Worm (Caenorhabditis elegans) whole organism, mixed stage, embryonic: ENCODE results near the gene F10E9.10.

ENCODE experiments used
- ces-1 ChIP-seq: fragments of 150-350 bp; optimal IDR thresholded peaks from 2 replicates; lab custom pipeline; 2014; ENCODE audit warnings: missing biosample characterization, missing genetic modification reagents, missing genetic modification characterization
- elt-3 ChIP-seq: fragments of 150-350 bp; optimal IDR thresholded peaks from 2 replicates; lab custom pipeline; 2014; ENCODE audit warnings: missing biosample characterization, missing genetic modification characterization
- lsy-2 ChIP-seq: fragments of 150-350 bp; optimal IDR thresholded peaks from 2 replicates; lab custom pipeline; 2014; ENCODE audit warnings: missing biosample characterization, missing genetic modification characterization
- mab-5 ChIP-seq: fragments of 150-350 bp; optimal IDR thresholded peaks from 2 replicates; lab custom pipeline; 2014; ENCODE audit warnings: missing biosample characterization, missing genetic modification characterization
- mls-2 ChIP-seq: sonication (generic microtip); optimal IDR thresholded peaks from 2 replicates; lab custom pipeline; 2016; ENCODE audit warnings: mild to moderate bottlenecking, missing genetic modification characterization, moderate library complexity, missing compliant biosample characterization
- nhr-12 ChIP-seq: fragments of 150-350 bp; optimal IDR thresholded peaks from 2 replicates; lab custom pipeline; 2014; ENCODE audit warnings: missing biosample characterization, missing genetic modification characterization
- nhr-237 ChIP-seq: fragments of 150-350 bp; optimal IDR thresholded peaks from 2 replicates; lab custom pipeline; 2014; ENCODE audit warnings: missing biosample characterization, missing genetic modification characterization
- nhr-28 ChIP-seq: fragments of 150-350 bp; optimal IDR thresholded peaks from 2 replicates; lab custom pipeline; 2014; ENCODE audit warnings: missing biosample characterization, missing genetic modification characterization
- nhr-76 ChIP-seq: sonication (generic microtip); optimal IDR thresholded peaks from 2 replicates; lab custom pipeline; 2017; ENCODE audit warnings: missing biosample characterization, missing genetic modification characterization
- ztf-11 ChIP-seq: fragments of 150-350 bp; optimal IDR thresholded peaks from 2 replicates; lab custom pipeline; 2014; ENCODE audit warnings: missing biosample characterization, missing genetic modification characterization

DNA sequence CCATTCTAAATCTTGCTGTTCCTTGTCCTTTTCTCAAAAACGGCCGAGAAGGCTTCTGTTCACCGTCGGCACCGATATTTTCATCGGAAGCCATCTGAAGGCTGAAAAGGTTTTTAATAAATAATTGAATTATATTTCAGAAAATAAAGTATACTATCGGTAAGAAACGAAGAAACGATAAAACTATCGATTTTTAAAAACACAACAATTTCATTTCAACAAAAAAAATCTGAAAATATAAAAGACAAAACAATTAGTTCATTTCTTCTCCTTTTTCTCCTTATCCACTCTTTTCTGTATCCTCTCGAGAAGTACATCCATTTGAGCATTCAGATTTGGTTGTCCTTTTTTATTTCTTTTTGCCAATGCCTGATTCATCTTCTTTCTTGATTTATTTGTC, 1.6 kb downstream of the F10E9.10 start, which contains the start of gene sas-4:
- no peak for TF ChIP-seq elt-3 (tag; lab: Kevin White, UChicago)
- no peak for TF ChIP-seq nhr-237
- no peak for TF ChIP-seq lsy-2
- no peak for TF ChIP-seq ztf-11 (tag; lab: Kevin White, UChicago)
- no peak for TF ChIP-seq nhr-28
- no peak for TF ChIP-seq nhr-12
- TF ChIP-seq ces-1: no peak
- TF ChIP-seq mls-2: no peak
- no peak for TF ChIP-seq mab-5 (tag; lab: Kevin White, UChicago)
- TF ChIP-seq nhr-76: no peak
